Worm (Caenorhabditis elegans): ENCODE data around the gene gcy-12.

The gcy-12 gene

ce11 chrII:5282192-5282591 is 29.7 kb upstream of the gcy-12 start, which contains the start of gene pmt-1 (continued):
- TF ChIP-seq fkh-4 (tag; optimal IDR thresholded peaks at IDR 0.05; ENCODE audit: borderline replicate concordance) (no peak), lin-14 (GFP tag; optimal IDR thresholded peaks at IDR 0.05) (peak; percentile 44), nhr-85 (tag) (peak; percentile 81), xbp-1 (tag; optimal IDR thresholded peaks at IDR 0.05) (no peak), lin-39 (tag; optimal IDR thresholded peaks at IDR 0.05) (no peak), fkh-10 (GFP tag; optimal IDR thresholded peaks at IDR 0.05) (no peak), unc-98 (GFP tag; IDR thresholded peaks at IDR 0.05) (no peak), unc-30 (tag; optimal IDR thresholded peaks at IDR 0.05) (no peak), grh-1 (GFP tag; IDR thresholded peaks at IDR 0.05) (0 out of 2 replicates have a peak, but pooled peaks have one; percentile 24), nhr-76 (tag; optimal IDR thresholded peaks at IDR 0.05) (no peak), hlh-17 (GFP tag; optimal IDR thresholded peaks at IDR 0.05; ENCODE audit: borderline replicate concordance) (no peak), unc-86 (tag; optimal IDR thresholded peaks at IDR 0.05) (no peak), alr-1 (tag; optimal IDR thresholded peaks at IDR 0.05; ENCODE audit: borderline replicate concordance) (no peak), sup-37 (GFP tag; optimal IDR thresholded peaks at IDR 0.05) (no peak), skn-1 (tag; optimal IDR thresholded peaks at IDR 0.05) (no peak), dsc-1 (tag; optimal IDR thresholded peaks at IDR 0.05) (no peak), efl-3 (GFP tag; optimal IDR thresholded peaks at IDR 0.05) (no peak), blmp-1 (tag; optimal IDR thresholded peaks at IDR 0.05) (peak; percentile 73), isw-1 (GFP tag; IDR thresholded peaks at IDR 0.05) (no peak), lsy-2 (tag; optimal IDR thresholded peaks at IDR 0.05) (no peak), ceh-63 (GFP tag; optimal IDR thresholded peaks at IDR 0.05) (no peak), ceh-90 (tag; optimal IDR thresholded peaks at IDR 0.05) (no peak), zip-4 (GFP tag; optimal IDR thresholded peaks at IDR 0.05) (no peak), aha-1 (tag; optimal IDR thresholded peaks at IDR 0.05) (no peak), sox-4 (tag; optimal IDR thresholded peaks at IDR 0.05) (no peak), efl-1 (optimal IDR thresholded peaks at IDR 0.05) (no peak), efl-1 (GFP tag; optimal IDR thresholded peaks at IDR 0.05 in 1 of 2) (peak in 1 of 2 experiments; percentile 88), F16B12.6 (tag; optimal IDR thresholded peaks at IDR 0.05) (no peak), ces-1 (GFP tag; optimal IDR thresholded peaks at IDR 0.05) (no peak), lin-15B (tag; optimal IDR thresholded peaks at IDR 0.05) (no peak), elt-3 (tag; optimal IDR thresholded peaks at IDR 0.05) (peak in 2 of 6 experiments; percentile 43 to 80), nhr-90 (tag; optimal IDR thresholded peaks at IDR 0.05; ENCODE audit: poor library complexity) (peak; percentile 38), nhr-20 (tag; optimal IDR thresholded peaks at IDR 0.05) (peak; percentile 59), nhr-19 (GFP tag; conservative IDR thresholded peaks at IDR 0.05) (peak; percentile 36), nhr-47 (tag; optimal IDR thresholded peaks at IDR 0.05) (no peak), unc-62 (GFP tag; optimal IDR thresholded peaks at IDR 0.05) (no peak), ztf-11 (tag; optimal IDR thresholded peaks at IDR 0.05) (no peak), nhr-71 (tag; optimal IDR thresholded peaks at IDR 0.05) (peak; percentile 66), mep-1 (tag; optimal IDR thresholded peaks at IDR 0.05) (peak; percentile 31), snpc-4 (tag; optimal IDR thresholded peaks at IDR 0.05) (no peak)

ce11 chrII:5282740-5283281 is 29.0 kb upstream of the gcy-12 start:
- TF ChIP-seq snu-23 (GFP tag; optimal IDR thresholded peaks at IDR 0.05), result peak; percentile 10
- peak; percentile 57 for TF ChIP-seq lin-14 (GFP tag; optimal IDR thresholded peaks at IDR 0.05)
- TF ChIP-seq nhr-85 (tag), result peak; percentile 80
- no peak for TF ChIP-seq isw-1 (GFP tag; IDR thresholded peaks at IDR 0.05)
- TF ChIP-seq nhr-20 (tag; optimal IDR thresholded peaks at IDR 0.05), result peak; percentile 22
- no peak for TF ChIP-seq nhr-12 (tag; optimal IDR thresholded peaks at IDR 0.05)
- no peak for TF ChIP-seq C04F5.9 (tag; optimal IDR thresholded peaks at IDR 0.05)
- no peak for TF ChIP-seq aly-2 (tag; optimal IDR thresholded peaks at IDR 0.05)
- no peak for TF ChIP-seq unc-86 (tag; optimal IDR thresholded peaks at IDR 0.05)
- TF ChIP-seq fkh-10 (GFP tag; optimal IDR thresholded peaks at IDR 0.05), result no peak
- no peak for TF ChIP-seq xbp-1 (tag; optimal IDR thresholded peaks at IDR 0.05)
- TF ChIP-seq elt-2 (tag; optimal IDR thresholded peaks at IDR 0.05), result no peak
- no peak for TF ChIP-seq nhr-47 (tag; optimal IDR thresholded peaks at IDR 0.05)
- TF ChIP-seq lin-13 (GFP tag; optimal IDR thresholded peaks at IDR 0.05), result no peak
- TF ChIP-seq blmp-1 (tag; optimal IDR thresholded peaks at IDR 0.05), result no peak
- TF ChIP-seq C34B4.2 (tag; optimal IDR thresholded peaks at IDR 0.05), result no peak
- no peak for TF ChIP-seq ztf-11 (tag; optimal IDR thresholded peaks at IDR 0.05)
- no peak for TF ChIP-seq skn-1 (tag; optimal IDR thresholded peaks at IDR 0.05)
- TF ChIP-seq ztf-4 (tag; optimal IDR thresholded peaks at IDR 0.05), result no peak
- TF ChIP-seq lin-35 (GFP tag; optimal IDR thresholded peaks at IDR 0.05), result peak in 1 of 2 experiments; percentile 12
- TF ChIP-seq elt-3 (tag; optimal IDR thresholded peaks at IDR 0.05), result peak in 1 of 6 experiments; percentile 8
- no peak for TF ChIP-seq pag-3 (tag; optimal IDR thresholded peaks at IDR 0.05; ENCODE audit: borderline replicate concordance, insufficient read depth)
- TF ChIP-seq zag-1 (tag; optimal IDR thresholded peaks at IDR 0.05), result no peak
- no peak for TF ChIP-seq nhr-28 (tag; optimal IDR thresholded peaks at IDR 0.05)
- no peak for TF ChIP-seq nhr-90 (tag; optimal IDR thresholded peaks at IDR 0.05; ENCODE audit: poor library complexity)

All from whole organism, L1 larva.